Worm (Caenorhabditis elegans) whole organism, L2 larva: ENCODE results near the gene acr-23.

Source experiments
- ceh-82 ChIP-seq: fragments of 150-350 bp; optimal IDR thresholded peaks from 2 replicates; lab custom pipeline; 2014; ENCODE audit warnings: missing biosample characterization, missing genetic modification characterization
- egl-27 ChIP-seq: sonication (generic microtip); optimal IDR thresholded peaks from 3 replicates; lab custom pipeline; 2017; ENCODE audit warnings: missing biosample characterization, missing genetic modification reagents, missing genetic modification characterization
- skn-1 ChIP-seq: sonication (generic microtip); optimal IDR thresholded peaks from 2 replicates; lab custom pipeline; 2017; ENCODE audit warnings: missing biosample characterization, missing genetic modification characterization
- unc-62 ChIP-seq: fragments of 150-350 bp; optimal IDR thresholded peaks from 2 replicates; lab custom pipeline; 2014; ENCODE audit warnings: missing biosample characterization, missing genetic modification reagents, missing genetic modification characterization
- ztf-11 ChIP-seq: sonication (generic microtip); optimal IDR thresholded peaks from 2 replicates; lab custom pipeline; 2017; ENCODE audit warnings: missing biosample characterization, missing genetic modification characterization
- ztf-4 ChIP-seq: fragments of 150-350 bp; optimal IDR thresholded peaks from 2 replicates; lab custom pipeline; 2014; ENCODE audit warnings: missing biosample characterization, missing genetic modification characterization

DNA sequence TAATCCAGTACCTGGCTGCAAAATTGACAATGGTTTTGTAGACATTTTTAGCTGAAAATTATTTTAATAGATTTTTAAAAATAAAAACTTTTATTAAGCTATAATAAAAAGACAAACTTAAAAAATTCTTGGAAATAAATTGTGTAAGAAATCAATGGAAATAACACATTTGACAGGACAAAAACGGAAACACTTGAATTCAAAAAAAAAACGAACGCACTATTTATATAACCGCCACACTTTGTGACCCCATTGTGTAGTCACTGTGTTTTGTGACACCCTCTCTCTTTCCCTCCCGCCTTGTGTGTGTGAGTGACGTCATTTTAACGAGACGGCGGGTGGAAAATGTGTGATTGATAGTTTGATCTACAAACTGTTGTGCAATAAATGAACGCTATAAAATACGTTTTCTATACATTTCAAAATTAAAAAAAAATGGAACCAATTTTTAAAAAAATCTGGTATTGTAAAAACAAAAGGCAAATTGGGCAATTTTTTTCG lies 15.1 kb downstream of the acr-23 start, which contains the start of gene F59B1.8:
- TF ChIP-seq ztf-11 (tag; lab: Kevin White, UChicago) (no peak), ztf-4 (no peak), unc-62 (GFP tag; lab: Kevin White, UChicago) (no peak), ceh-82 (tag; lab: Kevin White, UChicago) (no peak), egl-27 (tag; lab: Kevin White, UChicago) (no peak), skn-1 (no peak)
